Worm (Caenorhabditis elegans): ENCODE results near the gene F41F3.1.

The F41F3.1 gene

DNA sequence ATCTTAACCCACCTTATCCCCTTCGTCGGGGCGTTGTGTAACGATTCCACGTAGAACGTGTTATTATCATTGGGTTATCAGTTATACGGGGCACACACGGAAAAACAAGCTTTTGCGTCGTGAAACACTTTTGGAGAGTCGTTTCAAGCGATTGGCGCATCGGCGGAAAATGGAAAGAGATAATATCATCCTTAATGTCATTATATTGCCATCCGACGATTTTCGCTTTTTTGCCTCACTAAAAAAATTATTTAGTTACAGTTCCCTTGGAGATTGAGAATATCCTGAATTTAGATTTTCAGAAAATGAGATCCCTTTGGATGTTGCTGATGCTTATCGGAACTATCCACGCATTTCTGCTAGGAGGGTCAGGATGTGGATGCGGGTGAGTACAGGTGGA lies 5.8 kb upstream of the F41F3.1 start, which contains the start of gene F41F3.8:
TSS of gene F41F3.8 (plus strand) at position 301 of the 400 bp plus-strand sequence.
- TF ChIP-seq pes-1 (GFP tag; IDR thresholded peaks at IDR 0.05) (no peak), ama-1 (optimal IDR thresholded peaks at IDR 0.05) (no peak), ets-7 (tag; optimal IDR thresholded peaks at IDR 0.05) (no peak), hmbx-1 (tag; optimal IDR thresholded peaks at IDR 0.05) (no peak), hmg-4 (GFP tag; optimal IDR thresholded peaks at IDR 0.05) (no peak), B0310.2 (tag; optimal IDR thresholded peaks at IDR 0.05) (no peak), ceh-13 (GFP tag; optimal IDR thresholded peaks at IDR 0.05) (no peak), flt-1 (GFP tag; IDR thresholded peaks at IDR 0.05) (no peak), tbx-37 (GFP tag; conservative IDR thresholded peaks at IDR 0.05) (no peak), tbx-11 (GFP tag; IDR thresholded peaks at IDR 0.05) (no peak), hnd-1 (tag; optimal IDR thresholded peaks at IDR 0.05) (no peak), sea-1 (GFP tag; conservative IDR thresholded peaks at IDR 0.05) (no peak)

DNA sequence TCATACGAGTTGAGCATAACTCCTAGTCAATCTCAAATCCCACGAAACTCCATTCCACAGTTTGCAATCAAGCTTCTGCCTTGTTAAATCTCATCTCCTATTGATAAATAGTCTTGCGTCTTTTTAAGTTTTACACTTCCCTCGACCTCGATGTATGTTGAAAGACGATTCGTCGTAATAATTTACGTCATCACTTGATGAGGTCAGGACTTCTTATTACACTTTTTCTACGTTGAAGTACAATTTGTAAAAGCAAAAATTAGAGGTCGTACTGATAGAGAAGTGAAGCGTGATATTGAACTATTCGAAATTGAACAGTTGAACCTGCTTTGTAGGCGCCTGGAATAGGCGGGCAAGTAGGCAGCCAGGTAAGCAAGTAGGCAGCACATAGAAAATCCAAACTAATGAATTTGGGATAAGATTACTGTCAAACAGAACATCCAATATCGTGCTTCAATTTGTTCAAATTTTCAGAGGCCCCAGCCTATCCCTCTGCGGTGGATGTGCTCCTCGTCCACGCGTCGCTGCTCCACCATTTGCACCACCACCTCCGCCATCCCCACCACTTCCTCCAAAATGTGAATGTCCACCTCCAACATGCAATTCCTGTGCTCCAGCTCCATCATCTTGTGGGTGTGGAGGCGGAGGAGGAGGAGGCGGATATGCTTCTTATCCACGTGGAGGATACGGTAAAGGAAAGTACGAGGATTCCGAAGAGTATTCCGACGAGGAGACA lies 4.5 kb upstream of the F41F3.1 start:
- TF ChIP-seq ama-1 (optimal IDR thresholded peaks at IDR 0.05) (no peak), sea-1 (GFP tag; conservative IDR thresholded peaks at IDR 0.05) (no peak), F13C5.2 (tag; optimal IDR thresholded peaks at IDR 0.05) (no peak), hmg-4 (GFP tag; optimal IDR thresholded peaks at IDR 0.05) (no peak), tra-4 (tag; optimal IDR thresholded peaks at IDR 0.05) (no peak), ceh-13 (GFP tag; optimal IDR thresholded peaks at IDR 0.05) (no peak), hmbx-1 (tag; optimal IDR thresholded peaks at IDR 0.05) (no peak), tbx-11 (GFP tag; IDR thresholded peaks at IDR 0.05) (no peak), B0310.2 (tag; optimal IDR thresholded peaks at IDR 0.05) (no peak), hnd-1 (tag; optimal IDR thresholded peaks at IDR 0.05) (no peak), ets-7 (tag; optimal IDR thresholded peaks at IDR 0.05) (no peak), tbx-37 (GFP tag; conservative IDR thresholded peaks at IDR 0.05) (no peak), scrt-1 (GFP tag; IDR thresholded peaks at IDR 0.05) (no peak), flt-1 (GFP tag; IDR thresholded peaks at IDR 0.05) (no peak), aly-1 (tag; optimal IDR thresholded peaks at IDR 0.05) (no peak), ceh-36 (tag; optimal IDR thresholded peaks at IDR 0.05) (no peak), pes-1 (GFP tag; IDR thresholded peaks at IDR 0.05) (no peak)

DNA sequence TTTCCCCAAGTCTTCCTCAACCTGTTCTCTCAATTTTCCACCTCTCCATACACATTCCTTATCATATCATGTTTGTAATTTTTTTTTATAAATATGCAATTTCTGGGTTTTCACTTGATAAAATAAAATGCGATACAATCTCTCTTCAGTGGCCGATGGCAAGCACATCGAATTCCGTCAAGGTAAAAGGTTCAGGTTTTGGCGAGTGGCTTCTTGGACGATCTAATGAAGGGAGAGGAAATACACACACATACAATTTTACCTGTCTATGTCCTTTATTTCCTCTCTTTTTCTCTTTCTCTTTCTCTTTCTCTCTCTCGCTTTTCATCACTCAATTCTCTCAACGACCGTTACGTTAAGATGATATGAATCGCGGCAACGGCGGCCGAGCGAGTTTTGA lies 2.9 kb upstream of the F41F3.1 start:
- no peak for TF ChIP-seq ceh-13 (GFP tag; optimal IDR thresholded peaks at IDR 0.05)
- TF ChIP-seq ceh-36 (tag; optimal IDR thresholded peaks at IDR 0.05), result no peak
- TF ChIP-seq ama-1 (optimal IDR thresholded peaks at IDR 0.05), result no peak
- TF ChIP-seq scrt-1 (GFP tag; IDR thresholded peaks at IDR 0.05), result no peak
- TF ChIP-seq ets-7 (tag; optimal IDR thresholded peaks at IDR 0.05), result no peak
- no peak for TF ChIP-seq tra-4 (tag; optimal IDR thresholded peaks at IDR 0.05)
- TF ChIP-seq tbx-11 (GFP tag; IDR thresholded peaks at IDR 0.05), result no peak
- TF ChIP-seq hmbx-1 (tag; optimal IDR thresholded peaks at IDR 0.05), result no peak
- no peak for TF ChIP-seq B0310.2 (tag; optimal IDR thresholded peaks at IDR 0.05)
- TF ChIP-seq aly-1 (tag; optimal IDR thresholded peaks at IDR 0.05), result no peak

DNA sequence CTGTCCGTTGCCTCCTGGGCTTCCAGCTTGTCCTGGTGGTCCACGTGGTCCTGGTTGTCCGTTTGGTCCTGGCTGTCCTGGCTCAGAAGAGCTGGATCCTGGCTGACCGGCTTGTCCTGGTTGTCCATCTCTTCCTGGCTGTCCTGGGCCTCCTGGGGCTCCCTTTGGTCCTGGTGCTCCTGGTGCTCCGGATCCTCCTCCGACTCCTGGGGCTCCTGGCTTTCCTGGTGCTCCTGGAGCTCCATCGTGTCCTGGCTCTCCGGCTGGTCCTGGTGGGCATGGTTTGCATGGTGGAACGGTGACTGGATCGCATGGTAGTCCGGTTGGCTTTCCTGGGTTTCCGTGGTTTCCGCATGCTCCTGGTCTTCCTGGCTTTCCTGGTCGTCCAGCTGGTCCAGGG lies 1.3 kb upstream of the F41F3.1 start:
- TF ChIP-seq ets-7 (tag; optimal IDR thresholded peaks at IDR 0.05) (no peak), scrt-1 (GFP tag; IDR thresholded peaks at IDR 0.05) (no peak), flt-1 (GFP tag; IDR thresholded peaks at IDR 0.05) (no peak), hmbx-1 (tag; optimal IDR thresholded peaks at IDR 0.05) (no peak), tbx-11 (GFP tag; IDR thresholded peaks at IDR 0.05) (no peak), F13C5.2 (tag; optimal IDR thresholded peaks at IDR 0.05) (no peak), ama-1 (optimal IDR thresholded peaks at IDR 0.05) (no peak), B0310.2 (tag; optimal IDR thresholded peaks at IDR 0.05) (no peak), pes-1 (GFP tag; IDR thresholded peaks at IDR 0.05) (no peak), tra-4 (tag; optimal IDR thresholded peaks at IDR 0.05) (no peak), aly-1 (tag; optimal IDR thresholded peaks at IDR 0.05) (no peak), ceh-13 (GFP tag; optimal IDR thresholded peaks at IDR 0.05) (no peak), hmg-4 (GFP tag; optimal IDR thresholded peaks at IDR 0.05) (no peak), ceh-36 (tag; optimal IDR thresholded peaks at IDR 0.05) (no peak), hnd-1 (tag; optimal IDR thresholded peaks at IDR 0.05) (no peak), sea-1 (GFP tag; conservative IDR thresholded peaks at IDR 0.05) (no peak), tbx-37 (GFP tag; conservative IDR thresholded peaks at IDR 0.05) (no peak)

DNA sequence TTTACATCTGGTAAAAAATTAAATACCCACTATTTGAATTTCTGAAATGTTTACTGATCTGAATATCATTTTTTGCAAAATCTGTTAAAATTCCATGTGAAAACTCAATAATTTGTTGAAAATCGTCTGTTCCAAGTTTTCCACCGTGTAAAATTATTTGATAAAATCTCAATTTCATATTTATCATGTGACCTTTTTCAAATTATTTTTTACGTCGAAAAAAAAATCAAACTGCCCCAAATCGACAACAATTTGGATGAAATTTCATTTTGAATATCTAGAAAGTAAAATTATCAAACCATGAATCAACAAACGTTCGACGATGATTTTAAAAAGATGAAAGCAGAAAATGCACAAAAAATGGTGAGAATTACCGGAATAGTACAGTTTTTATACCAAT lies 820 bp downstream of the F41F3.1 start, which contains the start of gene F41F3.9:
TSS of gene F41F3.9 (plus strand) at position 301 of the 400 bp plus-strand sequence.
- no peak for TF ChIP-seq ceh-36 (tag; optimal IDR thresholded peaks at IDR 0.05)
- TF ChIP-seq F13C5.2 (tag; optimal IDR thresholded peaks at IDR 0.05), result no peak
- no peak for TF ChIP-seq ets-7 (tag; optimal IDR thresholded peaks at IDR 0.05)
- no peak for TF ChIP-seq hnd-1 (tag; optimal IDR thresholded peaks at IDR 0.05)
- no peak for TF ChIP-seq B0310.2 (tag; optimal IDR thresholded peaks at IDR 0.05)

DNA sequence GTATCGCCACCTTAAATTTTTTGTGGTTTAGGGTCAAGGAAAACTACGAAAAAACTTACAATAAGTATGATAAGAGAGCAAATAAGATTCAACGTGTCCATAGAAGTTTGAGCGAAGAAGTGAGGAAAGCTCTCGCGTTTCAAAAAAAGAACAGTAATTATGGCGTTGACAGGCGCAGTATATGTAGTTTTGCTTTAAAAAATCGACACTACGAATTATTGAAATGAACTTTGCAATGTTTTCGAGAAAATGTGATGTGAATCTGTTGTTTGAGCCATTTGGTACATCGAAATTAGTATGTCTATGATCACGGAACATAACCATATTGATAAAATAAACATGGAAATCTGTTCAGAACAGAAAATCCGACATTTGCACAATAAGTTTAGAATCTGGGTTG lies 8.0 kb downstream of the F41F3.1 start, which contains the start of gene srx-74:
TSS of gene srx-74 (minus strand) at position 101 of the 400 bp plus-strand sequence.
- TF ChIP-seq ceh-36 (tag; optimal IDR thresholded peaks at IDR 0.05) (no peak), B0310.2 (tag; optimal IDR thresholded peaks at IDR 0.05) (no peak), hmg-4 (GFP tag; optimal IDR thresholded peaks at IDR 0.05) (no peak), tra-4 (tag; optimal IDR thresholded peaks at IDR 0.05) (no peak), hnd-1 (tag; optimal IDR thresholded peaks at IDR 0.05) (no peak), ceh-13 (GFP tag; optimal IDR thresholded peaks at IDR 0.05) (no peak), ets-7 (tag; optimal IDR thresholded peaks at IDR 0.05) (no peak), ama-1 (optimal IDR thresholded peaks at IDR 0.05) (no peak), tbx-11 (GFP tag; IDR thresholded peaks at IDR 0.05) (no peak), pes-1 (GFP tag; IDR thresholded peaks at IDR 0.05) (no peak), scrt-1 (GFP tag; IDR thresholded peaks at IDR 0.05) (no peak), sea-1 (GFP tag; conservative IDR thresholded peaks at IDR 0.05) (no peak), tbx-37 (GFP tag; conservative IDR thresholded peaks at IDR 0.05) (no peak), aly-1 (tag; optimal IDR thresholded peaks at IDR 0.05) (no peak), hmbx-1 (tag; optimal IDR thresholded peaks at IDR 0.05) (no peak), flt-1 (GFP tag; IDR thresholded peaks at IDR 0.05) (no peak), F13C5.2 (tag; optimal IDR thresholded peaks at IDR 0.05) (no peak)

DNA sequence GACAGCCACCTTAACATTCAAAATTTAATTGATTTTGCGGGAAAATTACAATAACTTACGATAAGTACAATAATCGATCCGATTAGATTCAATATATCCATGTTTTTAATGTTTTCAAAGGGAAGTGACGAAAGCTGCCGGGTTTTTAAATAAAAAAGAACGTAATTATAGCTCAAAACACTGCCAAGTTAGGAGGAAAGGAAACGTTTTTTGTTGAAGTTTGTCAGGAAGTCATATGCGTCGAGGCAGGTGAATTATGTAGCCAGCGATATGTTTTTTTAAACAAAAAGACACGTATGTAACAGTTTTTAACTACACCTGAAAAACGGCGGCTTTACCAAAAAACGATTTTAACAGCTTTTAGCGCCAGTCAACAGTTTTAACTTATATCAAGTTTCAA lies 11.3 kb downstream of the F41F3.1 start, which contains the start of gene srx-73:
TSS of gene srx-73 (minus strand) at position 101 of the 400 bp plus-strand sequence.
- TF ChIP-seq ama-1 (optimal IDR thresholded peaks at IDR 0.05) (no peak), ceh-13 (GFP tag; optimal IDR thresholded peaks at IDR 0.05) (no peak), tra-4 (tag; optimal IDR thresholded peaks at IDR 0.05) (no peak), F13C5.2 (tag; optimal IDR thresholded peaks at IDR 0.05) (no peak), B0310.2 (tag; optimal IDR thresholded peaks at IDR 0.05) (no peak), tbx-11 (GFP tag; IDR thresholded peaks at IDR 0.05) (no peak), hmbx-1 (tag; optimal IDR thresholded peaks at IDR 0.05) (no peak), ceh-36 (tag; optimal IDR thresholded peaks at IDR 0.05) (no peak), aly-1 (tag; optimal IDR thresholded peaks at IDR 0.05) (no peak), scrt-1 (GFP tag; IDR thresholded peaks at IDR 0.05) (no peak), flt-1 (GFP tag; IDR thresholded peaks at IDR 0.05) (no peak), hmg-4 (GFP tag; optimal IDR thresholded peaks at IDR 0.05) (no peak), tbx-37 (GFP tag; conservative IDR thresholded peaks at IDR 0.05) (no peak), ets-7 (tag; optimal IDR thresholded peaks at IDR 0.05) (no peak), sea-1 (GFP tag; conservative IDR thresholded peaks at IDR 0.05) (no peak)

Measured in whole organism, early embryonic.